Worm (Caenorhabditis elegans) whole organism, L4 larva: Measurements from ENCODE around the gene mmaa-1.

Experiments used
- F10B5.3 ChIP-seq: sonication (generic microtip); optimal IDR thresholded peaks from 2 replicates; lab custom pipeline; 2016; ENCODE audit warnings: mild to moderate bottlenecking, missing genetic modification characterization, missing compliant biosample characterization
- F26F4.8 ChIP-seq: fragments of 200-800 bp; sonication (Bioruptor generic); conservative IDR thresholded peaks from 2 replicates; pipeline ENCODE4 v1.3.6; 2022; ENCODE audit warnings: missing genetic modification characterization, missing compliant biosample characterization
- F37D6.2 ChIP-seq: sonication (generic microtip); optimal IDR thresholded peaks from 2 replicates; lab custom pipeline; 2016; ENCODE audit warnings: mild to moderate bottlenecking, missing genetic modification characterization, missing compliant biosample characterization
- F44E2.7 ChIP-seq: fragments of 200-800 bp; sonication (Bioruptor generic); IDR thresholded peaks from 2 replicates; pipeline ENCODE4 v2.1.2; 2022; ENCODE audit warnings: missing genetic modification characterization, missing compliant biosample characterization
- Y5F2A.4 ChIP-seq: fragments of 200-800 bp; sonication (Bioruptor generic); optimal IDR thresholded peaks from 2 replicates; lab custom pipeline; 2018; ENCODE audit warnings: mild to moderate bottlenecking, missing genetic modification characterization, missing compliant biosample characterization
- Y75B8A.6 ChIP-seq: fragments of 200-800 bp; sonication (Bioruptor generic); IDR thresholded peaks from 2 replicates; pipeline ENCODE4 v1.3.6; 2022; ENCODE audit warnings: missing genetic modification reagents, missing genetic modification characterization, missing compliant biosample characterization
- ZK546.5 ChIP-seq, 2 experiments: sonication (generic microtip); optimal IDR thresholded peaks; 2 replicates each; lab custom pipeline; 2017; ENCODE audit warnings: missing biosample characterization in 2 of 2, missing genetic modification characterization in 2 of 2
- aha-1 ChIP-seq: fragments of 150-350 bp; peaks from one replicate; lab custom pipeline; 2014; ENCODE audit warnings: missing biosample characterization, missing genetic modification characterization
- ceh-28 ChIP-seq: fragments of 150-350 bp; optimal IDR thresholded peaks from 2 replicates; lab custom pipeline; 2014; ENCODE audit warnings: missing biosample characterization, missing genetic modification reagents, missing genetic modification characterization
- ceh-44 ChIP-seq: fragments of 200-800 bp; sonication (Bioruptor generic); IDR thresholded peaks from 2 replicates; pipeline ENCODE4 v1.3.6; 2022; ENCODE audit warnings: missing genetic modification reagents, missing genetic modification characterization, missing compliant biosample characterization
- ctbp-1 ChIP-seq: fragments of 200-800 bp; sonication (Bioruptor generic); IDR thresholded peaks from 2 replicates; pipeline ENCODE4 v1.3.6; 2022; ENCODE audit warnings: missing genetic modification reagents, missing genetic modification characterization, missing compliant biosample characterization
- daf-19 ChIP-seq: fragments of 200-800 bp; sonication (Bioruptor generic); conservative IDR thresholded peaks from 2 replicates; pipeline ENCODE4 v1.3.6; 2022; ENCODE audit warnings: missing genetic modification characterization, missing compliant biosample characterization
- dmd-6 ChIP-seq: fragments of 200-800 bp; sonication (Bioruptor generic); IDR thresholded peaks from 2 replicates; pipeline ENCODE4 v1.3.6; 2022; ENCODE audit warnings: missing genetic modification reagents, missing genetic modification characterization, missing compliant biosample characterization
- dve-1 ChIP-seq: sonication (generic microtip); optimal IDR thresholded peaks from 2 replicates; lab custom pipeline; 2017; ENCODE audit warnings: antibody characterized with exemption, mild to moderate bottlenecking, missing genetic modification characterization, missing compliant biosample characterization; ENCODE audit not compliant: insufficient read depth
- fos-1 ChIP-seq: fragments of 150-350 bp; optimal IDR thresholded peaks from 2 replicates; lab custom pipeline; 2014; ENCODE audit warnings: missing biosample characterization, missing genetic modification characterization
- hlh-11 ChIP-seq: fragments of 200-800 bp; sonication (Bioruptor generic); optimal IDR thresholded peaks from 2 replicates; lab custom pipeline; 2018; ENCODE audit warnings: mild to moderate bottlenecking, missing genetic modification characterization, missing compliant biosample characterization
- hlh-30 ChIP-seq: sonication (generic microtip); optimal IDR thresholded peaks from 2 replicates; lab custom pipeline; 2017; ENCODE audit warnings: antibody characterized with exemption, mild to moderate bottlenecking, missing genetic modification characterization, missing compliant biosample characterization; ENCODE audit not compliant: insufficient read depth
- lin-15B ChIP-seq: fragments of 150-350 bp; sonication (generic microtip); optimal IDR thresholded peaks from 3 replicates; lab custom pipeline; 2014; ENCODE audit warnings: missing biosample characterization, missing genetic modification characterization
- lin-38 ChIP-seq: fragments of 200-800 bp; sonication (Bioruptor generic); IDR thresholded peaks from 2 replicates; pipeline ENCODE4 v1.3.6; 2022; ENCODE audit warnings: missing genetic modification reagents, missing genetic modification characterization, missing compliant biosample characterization
- lir-3 ChIP-seq: sonication (generic microtip); optimal IDR thresholded peaks from 2 replicates; lab custom pipeline; 2016; ENCODE audit warnings: mild to moderate bottlenecking, missing genetic modification characterization, missing compliant biosample characterization
- mdl-1 ChIP-seq, 2 experiments: fragments of 150-350 bp in 1 of 2; sonication (generic microtip) in 1 of 2; optimal IDR thresholded peaks; 2 replicates each; lab custom pipeline; 2014 to 2017; ENCODE audit warnings: missing biosample characterization in 2 of 2, missing genetic modification characterization in 2 of 2
- mdt-29 ChIP-seq: fragments of 200-800 bp; sonication (Bioruptor generic); IDR thresholded peaks from 2 replicates; pipeline ENCODE4 v1.3.6; 2022; ENCODE audit warnings: missing genetic modification reagents, missing genetic modification characterization, missing compliant biosample characterization
- mep-1 ChIP-seq: fragments of 150-350 bp; sonication (generic microtip); optimal IDR thresholded peaks from 3 replicates; lab custom pipeline; 2014; ENCODE audit warnings: missing biosample characterization, missing genetic modification characterization
- mes-2 ChIP-seq: sonication (generic microtip); optimal IDR thresholded peaks from 2 replicates; lab custom pipeline; 2016; ENCODE audit warnings: missing genotype, mild to moderate bottlenecking, missing genetic modification characterization, missing compliant biosample characterization; ENCODE audit not compliant: poor library complexity, severe bottlenecking
- mxl-3 ChIP-seq: fragments of 200-800 bp; sonication (Bioruptor generic); optimal IDR thresholded peaks from 2 replicates; lab custom pipeline; 2018; ENCODE audit warnings: mild to moderate bottlenecking, missing genetic modification characterization, missing compliant biosample characterization
- nhr-28 ChIP-seq: fragments of 150-350 bp; optimal IDR thresholded peaks from 2 replicates; lab custom pipeline; 2014; ENCODE audit warnings: missing biosample characterization, missing genetic modification characterization
- nhr-6 ChIP-seq: fragments of 150-350 bp; optimal IDR thresholded peaks from 2 replicates; lab custom pipeline; 2014; ENCODE audit warnings: missing biosample characterization, missing genetic modification characterization
- pha-4 ChIP-seq, 2 experiments: fragments of 150-350 bp in 1 of 2; fragments of 200-800 bp in 1 of 2; sonication (Bioruptor generic) in 1 of 2; IDR thresholded peaks in 1 of 2; optimal IDR thresholded peaks in 1 of 2; 2 replicates each; pipeline versions ENCODE4 v1.3.6 to Lab custom; 2014 to 2022; ENCODE audit warnings: missing genetic modification characterization in 2 of 2, missing genetic modification reagents in 2 of 2, missing biosample characterization in 1 of 2, missing compliant biosample characterization in 1 of 2
- php-3 ChIP-seq: fragments of 200-800 bp; sonication (Bioruptor generic); IDR thresholded peaks from 2 replicates; pipeline ENCODE4 v1.3.6; 2022; ENCODE audit warnings: missing genetic modification reagents, missing genetic modification characterization, missing compliant biosample characterization
- saeg-2 ChIP-seq: fragments of 200-800 bp; sonication (Bioruptor generic); IDR thresholded peaks from 2 replicates; pipeline ENCODE4 v1.3.6; 2022; ENCODE audit warnings: missing genetic modification reagents, missing genetic modification characterization, missing compliant biosample characterization
- snpc-1.2 ChIP-seq: fragments of 200-800 bp; sonication (Bioruptor generic); IDR thresholded peaks from 2 replicates; pipeline ENCODE4 v1.3.6; 2022; ENCODE audit warnings: missing genetic modification reagents, missing genetic modification characterization, missing compliant biosample characterization
- snpc-4 ChIP-seq: fragments of 150-350 bp; optimal IDR thresholded peaks from 2 replicates; lab custom pipeline; 2014; ENCODE audit warnings: missing biosample characterization, missing genetic modification characterization
- zag-1 ChIP-seq: fragments of 150-350 bp; optimal IDR thresholded peaks from 2 replicates; lab custom pipeline; 2014; ENCODE audit warnings: missing biosample characterization, missing genetic modification characterization
- zfp-2 ChIP-seq: sonication (generic microtip); optimal IDR thresholded peaks from 2 replicates; lab custom pipeline; 2016; ENCODE audit warnings: mild to moderate bottlenecking, missing genetic modification characterization, missing compliant biosample characterization
- zfp-3 ChIP-seq: fragments of 200-800 bp; sonication (Bioruptor generic); conservative IDR thresholded peaks from 2 replicates; pipeline ENCODE4 v1.3.6; 2022; ENCODE audit warnings: missing genetic modification reagents, missing genetic modification characterization, missing compliant biosample characterization
- zip-11 ChIP-seq: fragments of 200-800 bp; sonication (Bioruptor generic); IDR thresholded peaks from 2 replicates; pipeline ENCODE4 v1.3.6; 2022; ENCODE audit warnings: missing genetic modification characterization, missing compliant biosample characterization

mmaa-1 gene

DNA sequence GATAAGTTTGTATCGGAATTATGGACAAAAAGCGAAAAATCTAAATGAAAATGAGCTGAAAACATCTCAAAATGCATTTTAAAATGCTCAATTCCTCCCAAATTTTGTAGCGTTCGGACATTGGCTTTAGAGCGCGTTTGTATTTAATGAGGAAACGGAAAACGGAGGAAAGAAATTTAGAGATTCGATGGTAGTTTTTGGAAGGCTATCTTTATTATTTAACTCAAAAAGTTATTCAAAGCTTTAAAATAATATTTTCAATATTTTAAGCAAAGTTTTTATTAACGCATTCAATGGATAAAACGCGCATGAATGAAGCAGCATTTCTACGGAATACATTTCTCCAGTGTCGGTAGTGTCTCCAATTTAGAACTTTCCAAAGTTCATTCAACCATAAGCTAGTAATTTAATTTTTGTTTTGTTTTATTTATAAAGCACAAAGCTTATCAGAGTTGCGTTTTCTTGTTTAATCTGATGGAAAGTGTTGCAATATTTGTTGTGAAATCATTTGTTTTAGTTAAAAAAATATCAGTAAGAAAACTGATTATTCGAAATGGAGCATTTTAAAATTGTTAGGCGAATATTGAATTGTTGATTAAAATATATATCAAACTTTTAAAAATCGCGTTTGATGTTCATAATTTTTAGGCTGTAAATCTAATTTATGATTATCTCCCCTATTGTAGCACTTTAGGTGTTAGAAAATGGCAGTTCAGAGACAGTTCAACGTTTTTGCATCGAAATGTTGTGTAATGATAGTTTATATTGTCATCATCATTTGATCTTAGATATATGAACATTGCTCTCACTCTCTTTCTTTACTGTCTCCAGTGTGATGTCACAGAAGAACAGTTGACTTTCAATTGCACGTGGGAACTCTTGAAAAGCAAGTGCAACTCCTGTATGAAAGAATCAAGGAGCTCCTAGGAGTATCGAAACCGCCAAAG lies 28.1 kb downstream of the mmaa-1 start (continued):
- TF ChIP-seq ZK546.5 (tag; optimal IDR thresholded peaks at IDR 0.05; lab: Kevin White, UChicago) (no peak), F44E2.7 (GFP tag; lab: Robert Waterston, UW) (no peak), php-3 (GFP tag; lab: Robert Waterston, UW) (peak; percentile 84), dve-1 (peak; percentile 80), ceh-28 (no peak), hlh-11 (peak; percentile 78), ctbp-1 (GFP tag; lab: Robert Waterston, UW) (no peak), dmd-6 (GFP tag; lab: Robert Waterston, UW) (peak; percentile 91), nhr-28 (tag; lab: Kevin White, UChicago) (peak; percentile 65)

- TF ChIP-seq zfp-2 = no peak
- TF ChIP-seq mes-2 (tag; lab: Kevin White, UChicago) = no peak
- no peak for TF ChIP-seq hlh-11
- TF ChIP-seq zfp-3 (GFP tag; lab: Robert Waterston, UW) = no peak
- TF ChIP-seq pha-4 (GFP tag; IDR thresholded peaks at IDR 0.05; lab: Robert Waterston, UW) = no peak
- TF ChIP-seq pha-4 (tag; optimal IDR thresholded peaks at IDR 0.05; lab: Kevin White, UChicago) = no peak
- TF ChIP-seq fos-1 (tag; lab: Kevin White, UChicago) = no peak
- TF ChIP-seq ZK546.5 (tag; optimal IDR thresholded peaks at IDR 0.05; lab: Kevin White, UChicago) = no peak
- TF ChIP-seq F44E2.7 (GFP tag; lab: Robert Waterston, UW) = no peak
- no peak for TF ChIP-seq ctbp-1 (GFP tag; lab: Robert Waterston, UW)
- no peak for TF ChIP-seq lin-38 (GFP tag; lab: Robert Waterston, UW)
- TF ChIP-seq aha-1 (tag; lab: Kevin White, UChicago) = no peak
- TF ChIP-seq F37D6.2 = no peak
- TF ChIP-seq zip-11 (GFP tag; lab: Robert Waterston, UW) = no peak
- TF ChIP-seq mdl-1 (tag; optimal IDR thresholded peaks at IDR 0.05; lab: Kevin White, UChicago) = no peak
- no peak for TF ChIP-seq mxl-3 (GFP tag; lab: Kevin White, UChicago)
- TF ChIP-seq nhr-6 (tag; lab: Kevin White, UChicago) = no peak
- no peak for TF ChIP-seq daf-19 (GFP tag; lab: Robert Waterston, UW)
- no peak for TF ChIP-seq Y75B8A.6 (GFP tag; lab: Robert Waterston, UW)
- no peak for TF ChIP-seq lin-15B (tag; lab: Kevin White, UChicago)
Measured at ce11 chrII:7072315-7072589, 28.7 kb downstream of the mmaa-1 start, which contains the start of gene kars-1. TSS of gene kars-1 (minus strand) at chrII:7072415.

- TF ChIP-seq saeg-2 (GFP tag; lab: Robert Waterston, UW) = no peak
- TF ChIP-seq mdt-29 (GFP tag; lab: Robert Waterston, UW) = no peak
- no peak for TF ChIP-seq lin-15B (tag; lab: Kevin White, UChicago)
- TF ChIP-seq Y5F2A.4 (GFP tag; lab: Kevin White, UChicago) = no peak
- TF ChIP-seq mep-1 (tag; lab: Kevin White, UChicago) = no peak
- no peak for TF ChIP-seq snpc-1.2
- no peak for TF ChIP-seq ceh-44
- TF ChIP-seq zag-1 (tag; lab: Kevin White, UChicago) = no peak
- no peak for TF ChIP-seq snpc-4 (tag; lab: Kevin White, UChicago)
- no peak for TF ChIP-seq hlh-30
- no peak for TF ChIP-seq F10B5.3 (tag; lab: Kevin White, UChicago)
- TF ChIP-seq F26F4.8 (GFP tag; lab: Robert Waterston, UW) = no peak
- TF ChIP-seq lir-3 (tag; lab: Kevin White, UChicago) = no peak
- TF ChIP-seq, all 104 proteins: peak for 0
Measured at ce11 chrII:7070434-7070833, 30.5 kb downstream of the mmaa-1 start.
